Worm (Caenorhabditis elegans) whole organism, mixed stage, embryonic: Measurements from ENCODE around the gene gmap-3.

Source experiments
- M03D4.4 ChIP-seq: sonication (generic microtip); optimal IDR thresholded peaks from 2 replicates; lab custom pipeline; 2017; ENCODE audit warnings: mild to moderate bottlenecking, missing genetic modification characterization, missing compliant biosample characterization
- ceh-43 ChIP-seq: fragments of 200-800 bp; sonication (Bioruptor generic); optimal IDR thresholded peaks from 2 replicates; lab custom pipeline; 2018; ENCODE audit warnings: mild to moderate bottlenecking, missing genetic modification characterization, moderate library complexity, missing compliant biosample characterization
- drap-1 ChIP-seq: fragments of 200-800 bp; sonication (Bioruptor generic); optimal IDR thresholded peaks from 3 replicates; lab custom pipeline; 2018; ENCODE audit warnings: mild to moderate bottlenecking, missing genetic modification characterization, missing compliant biosample characterization
- elt-1 ChIP-seq: sonication (generic microtip); optimal IDR thresholded peaks from 2 replicates; lab custom pipeline; 2017; ENCODE audit warnings: missing genetic modification characterization, mild to moderate bottlenecking, missing compliant biosample characterization, antibody characterized with exemption, moderate library complexity, borderline replicate concordance; ENCODE audit not compliant: insufficient read depth
- elt-3 ChIP-seq: fragments of 150-350 bp; optimal IDR thresholded peaks from 2 replicates; lab custom pipeline; 2014; ENCODE audit warnings: missing biosample characterization, missing genetic modification characterization
- flh-1 ChIP-seq: fragments of 200-800 bp; sonication (Bioruptor generic); optimal IDR thresholded peaks from 2 replicates; lab custom pipeline; 2018; ENCODE audit warnings: mild to moderate bottlenecking, missing genetic modification characterization, moderate library complexity, missing compliant biosample characterization
- ham-2 ChIP-seq: fragments of 200-800 bp; sonication (Bioruptor generic); optimal IDR thresholded peaks from 2 replicates; lab custom pipeline; 2018; ENCODE audit warnings: mild to moderate bottlenecking, missing genetic modification characterization, missing compliant biosample characterization
- hlh-1 ChIP-seq: fragments of 150-350 bp; optimal IDR thresholded peaks from 2 replicates; lab custom pipeline; 2014; ENCODE audit warnings: missing biosample characterization, missing genetic modification reagents, missing genetic modification characterization
- lin-13 ChIP-seq: fragments of 150-350 bp; optimal IDR thresholded peaks from 2 replicates; lab custom pipeline; 2014; ENCODE audit warnings: missing biosample characterization, missing genetic modification characterization
- lin-32 ChIP-seq: fragments of 200-800 bp; sonication (Bioruptor generic); optimal IDR thresholded peaks from 2 replicates; lab custom pipeline; 2018; ENCODE audit warnings: mild to moderate bottlenecking, missing genetic modification characterization, missing compliant biosample characterization
- lsy-2 ChIP-seq: fragments of 150-350 bp; optimal IDR thresholded peaks from 2 replicates; lab custom pipeline; 2014; ENCODE audit warnings: missing biosample characterization, missing genetic modification characterization
- mab-5 ChIP-seq: fragments of 150-350 bp; optimal IDR thresholded peaks from 2 replicates; lab custom pipeline; 2014; ENCODE audit warnings: missing biosample characterization, missing genetic modification characterization
- mep-1 ChIP-seq: fragments of 150-350 bp; optimal IDR thresholded peaks from 2 replicates; lab custom pipeline; 2017; ENCODE audit warnings: missing biosample characterization, missing genetic modification reagents, missing genetic modification characterization, inconsistent platforms
- mls-2 ChIP-seq: sonication (generic microtip); optimal IDR thresholded peaks from 2 replicates; lab custom pipeline; 2016; ENCODE audit warnings: mild to moderate bottlenecking, missing genetic modification characterization, moderate library complexity, missing compliant biosample characterization
- nhr-12 ChIP-seq: fragments of 150-350 bp; optimal IDR thresholded peaks from 2 replicates; lab custom pipeline; 2014; ENCODE audit warnings: missing biosample characterization, missing genetic modification characterization
- nhr-2 ChIP-seq: fragments of 150-350 bp; optimal IDR thresholded peaks from 2 replicates; lab custom pipeline; 2014; ENCODE audit warnings: missing biosample characterization, missing genetic modification characterization
- nhr-237 ChIP-seq: fragments of 150-350 bp; optimal IDR thresholded peaks from 2 replicates; lab custom pipeline; 2014; ENCODE audit warnings: missing biosample characterization, missing genetic modification characterization
- nhr-28 ChIP-seq: fragments of 150-350 bp; optimal IDR thresholded peaks from 2 replicates; lab custom pipeline; 2014; ENCODE audit warnings: missing biosample characterization, missing genetic modification characterization
- nhr-76 ChIP-seq: sonication (generic microtip); optimal IDR thresholded peaks from 2 replicates; lab custom pipeline; 2017; ENCODE audit warnings: missing biosample characterization, missing genetic modification characterization
- pha-4 ChIP-seq: fragments of 150-350 bp; optimal IDR thresholded peaks from 2 replicates; lab custom pipeline; 2018; ENCODE audit warnings: missing biosample characterization, missing genetic modification reagents, missing genetic modification characterization
- sem-2 ChIP-seq: fragments of 200-800 bp; sonication (Bioruptor generic); optimal IDR thresholded peaks from 2 replicates; lab custom pipeline; 2018; ENCODE audit warnings: mild to moderate bottlenecking, missing genetic modification characterization, missing compliant biosample characterization
- snpc-4 ChIP-seq: fragments of 150-350 bp; optimal IDR thresholded peaks from 2 replicates; lab custom pipeline; 2014; ENCODE audit warnings: missing biosample characterization, missing genetic modification characterization
- sptf-1 ChIP-seq: sonication (generic microtip); optimal IDR thresholded peaks from 2 replicates; lab custom pipeline; 2017; ENCODE audit warnings: mild to moderate bottlenecking, missing genetic modification characterization, moderate library complexity, missing compliant biosample characterization
- tbx-8 ChIP-seq: fragments of 200-800 bp; sonication (Bioruptor generic); optimal IDR thresholded peaks from 2 replicates; lab custom pipeline; 2018; ENCODE audit warnings: mild to moderate bottlenecking, missing genetic modification characterization, moderate library complexity, missing compliant biosample characterization
- unc-120 ChIP-seq: sonication (generic microtip); optimal IDR thresholded peaks from 2 replicates; lab custom pipeline; 2017; ENCODE audit warnings: missing genetic modification characterization, missing compliant biosample characterization; ENCODE audit not compliant: poor library complexity, severe bottlenecking
- unc-39 ChIP-seq: fragments of 150-350 bp; optimal IDR thresholded peaks from 2 replicates; lab custom pipeline; 2014; ENCODE audit warnings: missing biosample characterization, missing genetic modification characterization
- unc-62 ChIP-seq: fragments of 150-350 bp; optimal IDR thresholded peaks from 2 replicates; lab custom pipeline; 2014; ENCODE audit warnings: missing biosample characterization, missing genetic modification reagents, missing genetic modification characterization
- zip-8 ChIP-seq: fragments of 150-350 bp; optimal IDR thresholded peaks from 2 replicates; lab custom pipeline; 2014; ENCODE audit warnings: missing biosample characterization, missing genetic modification characterization
- ztf-11 ChIP-seq: fragments of 150-350 bp; optimal IDR thresholded peaks from 2 replicates; lab custom pipeline; 2014; ENCODE audit warnings: missing biosample characterization, missing genetic modification characterization

gmap-3 gene

DNA sequence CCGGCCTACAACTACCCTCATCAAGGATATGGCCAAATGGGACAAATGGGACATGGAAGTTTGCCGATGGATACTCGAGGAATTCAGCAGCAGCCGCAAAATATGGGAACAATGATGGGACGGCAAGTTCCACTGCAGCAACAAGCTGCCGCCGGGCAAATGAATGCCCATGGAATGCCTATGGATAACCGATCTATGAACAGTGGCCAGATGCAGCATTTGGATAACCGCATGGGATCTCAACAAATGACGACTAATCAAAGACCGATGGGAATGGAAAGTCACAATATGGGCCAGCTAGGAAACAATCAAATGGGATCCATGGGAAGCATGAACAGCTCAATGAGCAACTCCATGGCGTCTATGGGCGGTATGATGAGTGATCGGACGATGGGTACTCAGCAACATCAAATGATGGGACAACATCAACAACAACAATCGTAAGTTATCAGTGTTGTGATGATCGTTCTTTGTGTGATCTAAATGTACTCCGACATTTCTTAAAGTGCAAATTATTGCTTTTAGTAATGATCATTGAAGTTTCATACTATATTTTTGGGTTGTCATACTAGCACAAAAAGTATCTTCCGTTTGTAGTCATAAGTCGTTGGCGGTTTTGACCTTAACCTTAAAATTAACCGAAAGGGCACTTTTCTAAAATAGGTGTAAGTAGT lies 27.2 kb downstream of the gmap-3 start:
- TF ChIP-seq unc-39 (tag; lab: Kevin White, UChicago) = no peak
- no peak for TF ChIP-seq sem-2 (GFP tag; lab: Kevin White, UChicago)
- no peak for TF ChIP-seq lsy-2
- TF ChIP-seq mab-5 = no peak
- no peak for TF ChIP-seq unc-62 (GFP tag; lab: Kevin White, UChicago)
- no peak for TF ChIP-seq ceh-43 (GFP tag; lab: Kevin White, UChicago)
- no peak for TF ChIP-seq ztf-11 (tag; lab: Kevin White, UChicago)
- no peak for TF ChIP-seq zip-8 (tag; lab: Kevin White, UChicago)
- TF ChIP-seq flh-1 = no peak
- no peak for TF ChIP-seq hlh-1 (tag; lab: Kevin White, UChicago)
- TF ChIP-seq nhr-76 = no peak
- TF ChIP-seq pha-4 (tag; lab: Kevin White, UChicago) = no peak
- TF ChIP-seq drap-1 = no peak
- TF ChIP-seq snpc-4 (tag; lab: Kevin White, UChicago) = no peak
- TF ChIP-seq nhr-237 (tag; lab: Kevin White, UChicago) = no peak

DNA sequence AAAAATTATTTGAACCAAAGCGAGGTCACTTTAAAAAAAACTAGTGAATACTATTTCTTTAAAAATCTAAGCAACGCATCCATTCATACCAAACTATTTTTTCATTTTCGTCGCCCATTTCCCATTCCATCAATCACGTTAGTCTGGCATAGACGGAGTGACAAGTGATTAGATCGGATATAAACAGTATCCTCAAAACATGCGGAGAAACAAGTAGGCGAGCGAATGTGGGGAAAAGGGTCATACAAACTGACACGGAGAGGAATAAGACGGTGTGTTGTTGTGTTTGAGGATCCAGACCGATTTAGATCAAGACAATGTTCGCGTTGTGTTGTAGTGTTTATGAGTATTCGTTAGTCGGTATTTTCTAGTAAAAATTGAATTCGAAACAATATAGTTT lies 28.3 kb downstream of the gmap-3 start:
- TF ChIP-seq unc-62 (GFP tag; lab: Kevin White, UChicago) = peak; percentile 61
- no peak for TF ChIP-seq sptf-1 (tag; lab: Kevin White, UChicago)
- TF ChIP-seq mep-1 = no peak
- no peak for TF ChIP-seq ham-2 (GFP tag; lab: Kevin White, UChicago)
- no peak for TF ChIP-seq ztf-11 (tag; lab: Kevin White, UChicago)

ce11 chrX:12911235-12911634 lies 29.5 kb downstream of the gmap-3 start:
- TF ChIP-seq ham-2 (GFP tag; lab: Kevin White, UChicago) (no peak), ceh-43 (GFP tag; lab: Kevin White, UChicago) (no peak), unc-39 (tag; lab: Kevin White, UChicago) (no peak), pha-4 (tag; lab: Kevin White, UChicago) (no peak), tbx-8 (no peak), sem-2 (GFP tag; lab: Kevin White, UChicago) (no peak), nhr-28 (no peak), lsy-2 (no peak), mab-5 (no peak), mls-2 (tag; lab: Kevin White, UChicago) (no peak), mep-1 (no peak), lin-13 (tag; lab: Kevin White, UChicago) (no peak), ztf-11 (tag; lab: Kevin White, UChicago) (no peak), elt-1 (tag; lab: Kevin White, UChicago) (no peak)
- TF ChIP-seq, all 35 proteins: peak for 0

DNA sequence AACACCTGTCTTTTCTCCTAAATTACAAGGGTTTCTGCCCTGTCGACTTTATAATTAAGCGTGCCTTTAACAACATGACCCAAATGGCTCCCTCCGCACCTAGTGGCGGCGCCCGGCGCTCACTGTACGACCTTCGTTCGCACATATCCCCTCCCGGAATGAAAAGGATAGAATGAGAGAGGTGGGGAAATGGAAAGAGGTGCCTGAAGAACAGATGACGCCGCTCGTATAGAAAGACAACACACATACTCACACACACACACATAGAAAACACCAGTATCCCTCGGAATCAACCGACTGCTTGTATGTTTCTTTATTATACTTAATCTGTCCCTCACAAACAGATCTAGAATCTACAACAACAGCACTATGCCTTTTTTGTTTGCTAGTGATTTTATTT lies 30.8 kb downstream of the gmap-3 start:
- TF ChIP-seq sem-2 (GFP tag; lab: Kevin White, UChicago) = no peak
- TF ChIP-seq unc-120 (tag; lab: Kevin White, UChicago) = peak; percentile 31
- peak; percentile 85 for TF ChIP-seq hlh-1 (tag; lab: Kevin White, UChicago)
- no peak for TF ChIP-seq nhr-237 (tag; lab: Kevin White, UChicago)
- no peak for TF ChIP-seq mep-1
- no peak for TF ChIP-seq M03D4.4 (tag; lab: Kevin White, UChicago)

ce11 chrX:12908715-12909114 lies 32.0 kb downstream of the gmap-3 start:
- no peak for TF ChIP-seq nhr-76
- no peak for TF ChIP-seq tbx-8
- no peak for TF ChIP-seq pha-4 (tag; lab: Kevin White, UChicago)
- no peak for TF ChIP-seq lin-32 (GFP tag; lab: Kevin White, UChicago)
- no peak for TF ChIP-seq lin-13 (tag; lab: Kevin White, UChicago)
- no peak for TF ChIP-seq sptf-1 (tag; lab: Kevin White, UChicago)
- no peak for TF ChIP-seq mab-5
- no peak for TF ChIP-seq mls-2 (tag; lab: Kevin White, UChicago)

- no peak for TF ChIP-seq nhr-2 (tag; lab: Kevin White, UChicago)
- TF ChIP-seq lin-32 (GFP tag; lab: Kevin White, UChicago) = no peak
- TF ChIP-seq sem-2 (GFP tag; lab: Kevin White, UChicago) = no peak
- no peak for TF ChIP-seq nhr-12 (tag; lab: Kevin White, UChicago)
- no peak for TF ChIP-seq sptf-1 (tag; lab: Kevin White, UChicago)
- no peak for TF ChIP-seq mep-1
- TF ChIP-seq elt-3 = no peak
- no peak for TF ChIP-seq nhr-237 (tag; lab: Kevin White, UChicago)
- no peak for TF ChIP-seq mab-5
- no peak for TF ChIP-seq nhr-76
Measured at ce11 chrX:12907502-12907901, 33.3 kb downstream of the gmap-3 start, which contains the start of gene pqn-18. TSS of gene pqn-18 (plus strand) at chrX:12907832.
